Worm (Caenorhabditis elegans): ENCODE data around the gene F34H10.3.

DNA sequence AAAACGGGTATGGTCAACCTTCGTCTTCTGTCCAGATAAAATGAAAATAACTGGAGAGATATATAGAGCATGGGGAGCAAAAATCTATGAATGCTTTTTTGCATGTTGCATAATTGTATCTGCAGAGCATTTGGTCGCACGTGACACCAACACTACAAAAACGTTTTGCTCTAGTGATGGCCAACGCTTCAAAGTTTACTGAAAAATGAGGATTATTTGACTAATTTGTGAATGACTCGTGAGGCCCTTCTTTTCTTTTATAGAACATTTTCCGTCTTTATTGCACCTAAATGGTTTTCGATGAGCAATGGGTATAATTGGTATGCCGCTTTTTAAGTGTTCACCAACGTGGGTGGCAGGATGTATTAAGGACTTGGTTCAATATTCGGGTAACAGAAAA lies 18.7 kb upstream of the F34H10.3 start:
- TF ChIP-seq pha-4 (tag; optimal IDR thresholded peaks at IDR 0.05): no peak
- no peak for TF ChIP-seq chd-7 (tag; optimal IDR thresholded peaks at IDR 0.05)
- TF ChIP-seq sea-2 (GFP tag; IDR thresholded peaks at IDR 0.05): no peak
- TF ChIP-seq ztf-22 (GFP tag; optimal IDR thresholded peaks at IDR 0.05): no peak
- TF ChIP-seq F52B5.7 (tag; optimal IDR thresholded peaks at IDR 0.05): no peak
- TF ChIP-seq nfya-1 (tag; optimal IDR thresholded peaks at IDR 0.05; ENCODE audit: borderline replicate concordance, insufficient read depth): no peak
- TF ChIP-seq F55B11.4 (tag; optimal IDR thresholded peaks at IDR 0.05; ENCODE audit: borderline replicate concordance, insufficient read depth): no peak
- TF ChIP-seq aptf-2 (GFP tag; conservative IDR thresholded peaks at IDR 0.05): no peak
- no peak for TF ChIP-seq ama-1 (optimal IDR thresholded peaks at IDR 0.05)
- TF ChIP-seq ama-1 (GFP tag; optimal IDR thresholded peaks at IDR 0.05): no peak
- TF ChIP-seq nhr-120 (GFP tag; IDR thresholded peaks at IDR 0.05): no peak

Data from whole organism, young adult.